Worm (Caenorhabditis elegans) whole organism, L3 larva: ENCODE results near the gene hat-1.

ENCODE experiments used
- ceh-16 ChIP-seq: sonication (generic microtip); optimal IDR thresholded peaks from 2 replicates; lab custom pipeline; 2017; ENCODE audit warnings: missing biosample characterization, missing genetic modification characterization
- nhr-28 ChIP-seq: fragments of 150-350 bp; optimal IDR thresholded peaks from 2 replicates; lab custom pipeline; 2014; ENCODE audit warnings: missing biosample characterization, missing genetic modification characterization

DNA sequence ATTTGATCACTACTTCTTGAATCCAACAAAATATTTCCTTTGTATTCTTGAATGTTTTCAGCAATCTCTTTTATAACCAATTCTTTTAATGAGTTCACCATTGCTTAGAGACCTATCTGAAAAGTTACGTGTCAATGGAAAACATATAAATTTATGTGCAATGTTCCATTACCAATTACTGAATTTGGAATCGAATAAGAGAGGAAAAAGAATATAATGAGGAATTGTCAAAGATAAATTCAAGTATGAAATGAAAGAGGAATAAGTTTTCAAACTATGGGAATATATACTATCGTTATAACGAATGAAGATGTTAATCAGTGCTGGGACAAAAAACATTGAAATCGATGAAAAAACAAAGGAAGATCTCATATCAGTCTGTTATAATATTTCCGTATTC is 44.0 kb upstream of the hat-1 start, which contains the start of gene H04D03.4:
- TF ChIP-seq nhr-28 (tag; lab: Kevin White, UChicago) = no peak
- TF ChIP-seq ceh-16 = no peak
